Worm (Caenorhabditis elegans) whole organism, L4 larva: ENCODE data around the gene nhr-10.

Experiments
- F10B5.3 ChIP-seq: sonication (generic microtip); optimal IDR thresholded peaks from 2 replicates; lab custom pipeline; 2016; ENCODE audit warnings: mild to moderate bottlenecking, missing genetic modification characterization, missing compliant biosample characterization
- F26F4.8 ChIP-seq: fragments of 200-800 bp; sonication (Bioruptor generic); conservative IDR thresholded peaks from 2 replicates; pipeline ENCODE4 v1.3.6; 2022; ENCODE audit warnings: missing genetic modification characterization, missing compliant biosample characterization
- R02D3.7 ChIP-seq: fragments of 150-350 bp; sonication (generic microtip); optimal IDR thresholded peaks from 3 replicates; lab custom pipeline; 2014; ENCODE audit warnings: missing biosample characterization, missing genetic modification characterization
- Y48G9A.11 ChIP-seq: fragments of 200-800 bp; sonication (Bioruptor generic); IDR thresholded peaks from 2 replicates; pipeline ENCODE4 v1.3.6; 2022; ENCODE audit warnings: missing genetic modification reagents, missing genetic modification characterization, missing compliant biosample characterization
- Y75B8A.6 ChIP-seq: fragments of 200-800 bp; sonication (Bioruptor generic); IDR thresholded peaks from 2 replicates; pipeline ENCODE4 v1.3.6; 2022; ENCODE audit warnings: missing genetic modification reagents, missing genetic modification characterization, missing compliant biosample characterization
- ZK337.2 ChIP-seq: fragments of 200-800 bp; sonication (Bioruptor generic); IDR thresholded peaks from 2 replicates; pipeline ENCODE4 v1.3.6; 2022; ENCODE audit warnings: missing genetic modification reagents, missing genetic modification characterization, missing compliant biosample characterization
- aly-2 ChIP-seq: sonication (generic microtip); optimal IDR thresholded peaks from 2 replicates; lab custom pipeline; 2018; ENCODE audit warnings: missing biosample characterization, missing genetic modification characterization
- ceh-28 ChIP-seq: fragments of 150-350 bp; optimal IDR thresholded peaks from 2 replicates; lab custom pipeline; 2014; ENCODE audit warnings: missing biosample characterization, missing genetic modification reagents, missing genetic modification characterization
- ceh-62 ChIP-seq: sonication (generic microtip); optimal IDR thresholded peaks from 2 replicates; lab custom pipeline; 2017; ENCODE audit warnings: missing biosample characterization, missing genetic modification characterization
- ceh-82 ChIP-seq: sonication (generic microtip); optimal IDR thresholded peaks from 2 replicates; lab custom pipeline; 2017; ENCODE audit warnings: missing biosample characterization, missing genetic modification characterization
- ctbp-1 ChIP-seq: fragments of 200-800 bp; sonication (Bioruptor generic); IDR thresholded peaks from 2 replicates; pipeline ENCODE4 v1.3.6; 2022; ENCODE audit warnings: missing genetic modification reagents, missing genetic modification characterization, missing compliant biosample characterization
- daf-16 ChIP-seq, 3 experiments: sonication (generic microtip); optimal IDR thresholded peaks; 2 replicates each; lab custom pipeline; 2016 to 2017; ENCODE audit warnings: missing genetic modification characterization in 3 of 3, missing genetic modification reagents in 3 of 3, mild to moderate bottlenecking in 2 of 3, missing compliant biosample characterization in 2 of 3, missing biosample characterization in 1 of 3, moderate library complexity in 1 of 3
- daf-19 ChIP-seq: fragments of 200-800 bp; sonication (Bioruptor generic); conservative IDR thresholded peaks from 2 replicates; pipeline ENCODE4 v1.3.6; 2022; ENCODE audit warnings: missing genetic modification characterization, missing compliant biosample characterization
- daf-8 ChIP-seq: fragments of 200-800 bp; sonication (Bioruptor generic); IDR thresholded peaks from 2 replicates; pipeline ENCODE4 v1.3.6; 2022; ENCODE audit warnings: missing genetic modification characterization, missing compliant biosample characterization
- dmd-6 ChIP-seq: fragments of 200-800 bp; sonication (Bioruptor generic); IDR thresholded peaks from 2 replicates; pipeline ENCODE4 v1.3.6; 2022; ENCODE audit warnings: missing genetic modification reagents, missing genetic modification characterization, missing compliant biosample characterization
- dmd-8 ChIP-seq: fragments of 200-800 bp; sonication (Bioruptor generic); IDR thresholded peaks from 2 replicates; pipeline ENCODE4 v1.3.6; 2022; ENCODE audit warnings: missing genetic modification characterization, missing compliant biosample characterization
- dmd-9 ChIP-seq: fragments of 200-800 bp; sonication (Bioruptor generic); IDR thresholded peaks from 2 replicates; pipeline ENCODE4 v1.3.6; 2022; ENCODE audit warnings: missing genetic modification reagents, missing genetic modification characterization, missing compliant biosample characterization
- duxl-1 ChIP-seq: sonication (generic microtip); optimal IDR thresholded peaks from 2 replicates; lab custom pipeline; 2016; ENCODE audit warnings: mild to moderate bottlenecking, missing genetic modification characterization, moderate library complexity, missing compliant biosample characterization; ENCODE audit not compliant: poor library complexity
- dve-1 ChIP-seq: sonication (generic microtip); optimal IDR thresholded peaks from 2 replicates; lab custom pipeline; 2017; ENCODE audit warnings: antibody characterized with exemption, mild to moderate bottlenecking, missing genetic modification characterization, missing compliant biosample characterization; ENCODE audit not compliant: insufficient read depth
- egl-27 ChIP-seq: sonication (generic microtip); optimal IDR thresholded peaks from 3 replicates; lab custom pipeline; 2017; ENCODE audit warnings: missing biosample characterization, missing genetic modification reagents, missing genetic modification characterization
- egl-43 ChIP-seq: fragments of 200-800 bp; sonication (Bioruptor generic); IDR thresholded peaks from 2 replicates; pipeline ENCODE4 v1.3.6; 2022; ENCODE audit warnings: missing genetic modification reagents, missing genetic modification characterization, missing compliant biosample characterization
- fkh-10 ChIP-seq: fragments of 150-350 bp; optimal IDR thresholded peaks from 2 replicates; lab custom pipeline; 2014; ENCODE audit warnings: missing biosample characterization, missing genetic modification reagents, missing genetic modification characterization
- hlh-11 ChIP-seq: fragments of 200-800 bp; sonication (Bioruptor generic); optimal IDR thresholded peaks from 2 replicates; lab custom pipeline; 2018; ENCODE audit warnings: mild to moderate bottlenecking, missing genetic modification characterization, missing compliant biosample characterization
- hmg-1.1 ChIP-seq: fragments of 200-800 bp; sonication (Bioruptor generic); IDR thresholded peaks from 2 replicates; pipeline ENCODE4 v1.3.6; 2022; ENCODE audit warnings: missing genetic modification reagents, missing genetic modification characterization, missing compliant biosample characterization
- lim-7 ChIP-seq: fragments of 200-800 bp; sonication (Bioruptor generic); IDR thresholded peaks from 2 replicates; pipeline ENCODE4 v1.3.6; 2022; ENCODE audit warnings: missing genetic modification characterization, missing compliant biosample characterization
- lin-1 ChIP-seq: fragments of 200-800 bp; sonication (Bioruptor generic); IDR thresholded peaks from 2 replicates; pipeline ENCODE4 v1.3.6; 2022; ENCODE audit warnings: missing genetic modification reagents, missing genetic modification characterization, missing compliant biosample characterization
- lin-15B ChIP-seq: fragments of 150-350 bp; sonication (generic microtip); optimal IDR thresholded peaks from 3 replicates; lab custom pipeline; 2014; ENCODE audit warnings: missing biosample characterization, missing genetic modification characterization
- madf-5 ChIP-seq, 2 experiments: fragments of 200-800 bp; sonication (Bioruptor generic); IDR thresholded peaks; 2 replicates each; pipeline ENCODE4 v1.3.6; 2022; ENCODE audit warnings: missing compliant biosample characterization in 2 of 2, missing genetic modification characterization in 2 of 2
- madf-9 ChIP-seq: fragments of 200-800 bp; sonication (Bioruptor generic); conservative IDR thresholded peaks from 2 replicates; pipeline ENCODE4 v1.3.6; 2022; ENCODE audit warnings: missing genetic modification reagents, missing genetic modification characterization, missing compliant biosample characterization
- mdl-1 ChIP-seq, 2 experiments: fragments of 150-350 bp in 1 of 2; sonication (generic microtip) in 1 of 2; optimal IDR thresholded peaks; 2 replicates each; lab custom pipeline; 2014 to 2017; ENCODE audit warnings: missing biosample characterization in 2 of 2, missing genetic modification characterization in 2 of 2
- mep-1 ChIP-seq: fragments of 150-350 bp; sonication (generic microtip); optimal IDR thresholded peaks from 3 replicates; lab custom pipeline; 2014; ENCODE audit warnings: missing biosample characterization, missing genetic modification characterization
- nhr-237 ChIP-seq: sonication (generic microtip); optimal IDR thresholded peaks from 2 replicates; lab custom pipeline; 2017; ENCODE audit warnings: missing biosample characterization, missing genetic modification characterization
- nhr-25 ChIP-seq: sonication (generic microtip); optimal IDR thresholded peaks from 2 replicates; lab custom pipeline; 2017; ENCODE audit warnings: missing genetic modification characterization, mild to moderate bottlenecking, missing compliant biosample characterization, antibody characterized with exemption, moderate library complexity, borderline replicate concordance; ENCODE audit not compliant: insufficient read depth
- nhr-28 ChIP-seq: fragments of 150-350 bp; optimal IDR thresholded peaks from 2 replicates; lab custom pipeline; 2014; ENCODE audit warnings: missing biosample characterization, missing genetic modification characterization
- nhr-41 ChIP-seq: fragments of 200-800 bp; sonication (Bioruptor generic); IDR thresholded peaks from 2 replicates; pipeline ENCODE4 v1.3.6; 2022; ENCODE audit warnings: missing genetic modification reagents, missing genetic modification characterization, missing compliant biosample characterization
- nhr-48 ChIP-seq: sonication (generic microtip); optimal IDR thresholded peaks from 2 replicates; lab custom pipeline; 2016; ENCODE audit warnings: mild to moderate bottlenecking, missing genetic modification characterization, missing compliant biosample characterization
- nhr-6 ChIP-seq: fragments of 150-350 bp; optimal IDR thresholded peaks from 2 replicates; lab custom pipeline; 2014; ENCODE audit warnings: missing biosample characterization, missing genetic modification characterization
- nhr-76 ChIP-seq: fragments of 150-350 bp; optimal IDR thresholded peaks from 2 replicates; lab custom pipeline; 2014; ENCODE audit warnings: missing biosample characterization, missing genetic modification characterization
- php-3 ChIP-seq: fragments of 200-800 bp; sonication (Bioruptor generic); IDR thresholded peaks from 2 replicates; pipeline ENCODE4 v1.3.6; 2022; ENCODE audit warnings: missing genetic modification reagents, missing genetic modification characterization, missing compliant biosample characterization
- pqm-1 ChIP-seq: sonication (generic microtip); optimal IDR thresholded peaks from 2 replicates; lab custom pipeline; 2017; ENCODE audit warnings: missing biosample characterization, missing genetic modification characterization
- rbr-2 ChIP-seq: sonication (generic microtip); optimal IDR thresholded peaks from 2 replicates; lab custom pipeline; 2016; ENCODE audit warnings: missing genotype, missing genetic modification characterization, missing compliant biosample characterization
- saeg-2 ChIP-seq: fragments of 200-800 bp; sonication (Bioruptor generic); IDR thresholded peaks from 2 replicates; pipeline ENCODE4 v1.3.6; 2022; ENCODE audit warnings: missing genetic modification reagents, missing genetic modification characterization, missing compliant biosample characterization
- sdz-12 ChIP-seq: fragments of 200-800 bp; sonication (Bioruptor generic); optimal IDR thresholded peaks from 2 replicates; lab custom pipeline; 2018; ENCODE audit warnings: mild to moderate bottlenecking, missing genetic modification characterization, missing compliant biosample characterization
- skn-1 ChIP-seq: fragments of 150-350 bp; optimal IDR thresholded peaks from 2 replicates; lab custom pipeline; 2014; ENCODE audit warnings: missing biosample characterization, missing genetic modification characterization
- snpc-1.2 ChIP-seq: fragments of 200-800 bp; sonication (Bioruptor generic); IDR thresholded peaks from 2 replicates; pipeline ENCODE4 v1.3.6; 2022; ENCODE audit warnings: missing genetic modification reagents, missing genetic modification characterization, missing compliant biosample characterization
- spr-1 ChIP-seq: sonication (generic microtip); optimal IDR thresholded peaks from 2 replicates; lab custom pipeline; 2016; ENCODE audit warnings: mild to moderate bottlenecking, missing genetic modification characterization, missing compliant biosample characterization
- tag-97 ChIP-seq: fragments of 200-800 bp; sonication (Bioruptor generic); IDR thresholded peaks from 2 replicates; pipeline ENCODE4 v1.3.6; 2022; ENCODE audit warnings: missing genetic modification characterization, missing compliant biosample characterization
- tra-1 ChIP-seq: fragments of 200-800 bp; sonication (Bioruptor generic); IDR thresholded peaks from 2 replicates; pipeline ENCODE4 v1.3.6; 2022; ENCODE audit warnings: missing genetic modification reagents, missing genetic modification characterization, missing compliant biosample characterization
- vab-7 ChIP-seq: fragments of 200-800 bp; sonication (Bioruptor generic); IDR thresholded peaks from 2 replicates; pipeline ENCODE4 v1.3.6; 2022; ENCODE audit warnings: missing genetic modification reagents, missing genetic modification characterization, missing compliant biosample characterization
- zip-11 ChIP-seq: fragments of 200-800 bp; sonication (Bioruptor generic); IDR thresholded peaks from 2 replicates; pipeline ENCODE4 v1.3.6; 2022; ENCODE audit warnings: missing genetic modification characterization, missing compliant biosample characterization
- ztf-11 ChIP-seq: fragments of 150-350 bp; optimal IDR thresholded peaks from 2 replicates; lab custom pipeline; 2014; ENCODE audit warnings: missing biosample characterization, missing genetic modification characterization
- ztf-7 ChIP-seq: fragments of 150-350 bp; optimal IDR thresholded peaks from 2 replicates; lab custom pipeline; 2014; ENCODE audit warnings: missing biosample characterization, missing genetic modification characterization

The nhr-10 gene

ce11 chrIII:7140228-7140710 is 25.0 kb upstream of the nhr-10 start (continued):
- TF ChIP-seq ztf-7 (tag; lab: Kevin White, UChicago) (no peak), dmd-8 (GFP tag; lab: Robert Waterston, UW) (peak; percentile 68; the same call in 1 of the 2 replicates), nhr-76 (tag; lab: Kevin White, UChicago) (no peak), nhr-28 (tag; lab: Kevin White, UChicago) (no peak), fkh-10 (GFP tag; lab: Kevin White, UChicago) (no peak), lin-1 (no peak), ceh-62 (tag; lab: Kevin White, UChicago) (no peak), skn-1 (no peak), tag-97 (GFP tag; lab: Robert Waterston, UW) (no peak), nhr-237 (tag; lab: Kevin White, UChicago) (no peak), madf-9 (GFP tag; lab: Robert Waterston, UW) (no peak), nhr-6 (tag; lab: Kevin White, UChicago) (no peak), daf-19 (GFP tag; lab: Robert Waterston, UW) (0 out of 2 replicates have a peak, but pooled peaks have one; percentile 34), mep-1 (no peak), hlh-11 (peak; percentile 33), vab-7 (GFP tag; lab: Robert Waterston, UW) (no peak), dve-1 (tag; lab: Kevin White, UChicago) (peak; percentile 28), pqm-1 (tag; lab: Kevin White, UChicago) (no peak), dmd-6 (GFP tag; lab: Robert Waterston, UW) (no peak), madf-5 (GFP tag; IDR thresholded peaks at IDR 0.05; lab: Robert Waterston, UW) (no peak), hmg-1.1 (GFP tag; lab: Robert Waterston, UW) (no peak), zip-11 (GFP tag; lab: Robert Waterston, UW) (no peak), daf-8 (GFP tag; lab: Robert Waterston, UW) (no peak), egl-27 (tag; lab: Kevin White, UChicago) (no peak), F26F4.8 (GFP tag; lab: Robert Waterston, UW) (no peak), ceh-82 (tag; lab: Kevin White, UChicago) (no peak), sdz-12 (no peak), php-3 (GFP tag; lab: Robert Waterston, UW) (no peak), nhr-48 (tag; lab: Kevin White, UChicago) (no peak), snpc-1.2 (GFP tag; lab: Robert Waterston, UW) (peak; percentile 50; the same call in 1 of the 2 replicates), mdl-1 (tag; optimal IDR thresholded peaks at IDR 0.05; lab: Kevin White, UChicago) (no peak), lim-7 (no peak; the same call in 1 of the 2 replicates), ctbp-1 (GFP tag; lab: Robert Waterston, UW) (no peak), dmd-9 (no peak), ceh-28 (tag; lab: Kevin White, UChicago) (no peak), Y75B8A.6 (no peak), ztf-11 (tag; lab: Kevin White, UChicago) (no peak), Y48G9A.11 (peak; percentile 68), ZK337.2 (GFP tag; lab: Robert Waterston, UW) (no peak), egl-43 (GFP tag; lab: Robert Waterston, UW) (peak; percentile 60; the same call in 1 of the 2 replicates), aly-2 (tag; lab: Kevin White, UChicago) (no peak), nhr-25 (tag; lab: Kevin White, UChicago) (no peak), F10B5.3 (tag; lab: Kevin White, UChicago) (peak; percentile 24), saeg-2 (no peak), R02D3.7 (tag; lab: Kevin White, UChicago) (no peak), rbr-2 (no peak), nhr-41 (GFP tag; lab: Robert Waterston, UW) (no peak), daf-16 (GFP tag; optimal IDR thresholded peaks at IDR 0.05; lab: Kevin White, UChicago) (no peak), daf-16 (tag; optimal IDR thresholded peaks at IDR 0.05; lab: Kevin White, UChicago) (peak; percentile 25), spr-1 (tag; lab: Kevin White, UChicago) (no peak), lin-15B (no peak), tra-1 (GFP tag; lab: Robert Waterston, UW) (no peak), duxl-1 (peak; percentile 23)
